Fruit fly (Drosophila melanogaster) whole organism, prepupa: ENCODE results near the gene enc.

Source experiments
- CG10631 ChIP-seq: fragments of 200-800 bp; sonication (Bioruptor generic); optimal IDR thresholded peaks from 2 replicates; lab custom pipeline; 2016; ENCODE audit warnings: missing biosample characterization, missing genetic modification characterization
- CG10669 ChIP-seq: fragments of 200-800 bp; sonication (Bioruptor generic); optimal IDR thresholded peaks from 3 replicates; lab custom pipeline; 2018; ENCODE audit warnings: missing biosample characterization, mild to moderate bottlenecking, missing genetic modification characterization, moderate library complexity
- CG11762 ChIP-seq: fragments of 200-800 bp; sonication (Bioruptor generic); optimal IDR thresholded peaks from 3 replicates; lab custom pipeline; 2016; ENCODE audit warnings: missing biosample characterization, missing genetic modification characterization; ENCODE audit not compliant: insufficient read depth
- CG11902 ChIP-seq: fragments of 200-800 bp; sonication (Bioruptor generic); optimal IDR thresholded peaks from 3 replicates; lab custom pipeline; 2016; ENCODE audit warnings: missing biosample characterization, missing genetic modification characterization
- CG1621 ChIP-seq: fragments of 200-800 bp; sonication (Bioruptor generic); optimal IDR thresholded peaks from 3 replicates; lab custom pipeline; 2018; ENCODE audit warnings: missing biosample characterization, mild to moderate bottlenecking, missing genetic modification characterization
- CG16779 ChIP-seq: fragments of 200-800 bp; sonication (Bioruptor generic); optimal IDR thresholded peaks from 3 replicates; lab custom pipeline; 2017; ENCODE audit warnings: missing biosample characterization, mild to moderate bottlenecking, missing genetic modification characterization
- CG3032 ChIP-seq: fragments of 200-800 bp; optimal IDR thresholded peaks from 2 replicates; lab custom pipeline; 2019; ENCODE audit warnings: missing biosample characterization, mild to moderate bottlenecking, missing genetic modification characterization, moderate library complexity
- CG31627 ChIP-seq: fragments of 200-800 bp; sonication (Bioruptor generic); optimal IDR thresholded peaks from 3 replicates; lab custom pipeline; 2016; ENCODE audit warnings: missing biosample characterization, missing genetic modification characterization
- CG3919 ChIP-seq: fragments of 200-800 bp; sonication (Bioruptor generic); optimal IDR thresholded peaks from 3 replicates; lab custom pipeline; 2016; ENCODE audit warnings: missing biosample characterization, missing genetic modification characterization
- CG6163 ChIP-seq: fragments of 200-800 bp; sonication (Bioruptor generic); IDR thresholded peaks from 3 replicates; pipeline ENCODE4 v1.3.6; 2022; ENCODE audit warnings: missing biosample characterization, missing genetic modification characterization
- CG6276 ChIP-seq: fragments of 200-800 bp; sonication (Bioruptor generic); optimal IDR thresholded peaks from 2 replicates; lab custom pipeline; 2017; ENCODE audit warnings: missing biosample characterization, mild to moderate bottlenecking, missing genetic modification characterization
- CG6854 ChIP-seq: fragments of 200-800 bp; sonication (Bioruptor generic); optimal IDR thresholded peaks from 2 replicates; lab custom pipeline; 2017; ENCODE audit warnings: missing biosample characterization, mild to moderate bottlenecking, missing genetic modification characterization
- CG8119 ChIP-seq: fragments of 200-800 bp; sonication (Bioruptor generic); IDR thresholded peaks from 3 replicates; pipeline ENCODE4 v1.3.6; 2022; ENCODE audit warnings: missing biosample characterization, missing genetic modification characterization
- CG8319 ChIP-seq: fragments of 200-800 bp; sonication (Bioruptor generic); optimal IDR thresholded peaks from 3 replicates; lab custom pipeline; 2016; ENCODE audit warnings: missing biosample characterization, missing genetic modification characterization
- CG8632 ChIP-seq: fragments of 200-800 bp; sonication (Bioruptor generic); optimal IDR thresholded peaks from 3 replicates; lab custom pipeline; 2016; ENCODE audit warnings: missing biosample characterization, missing genetic modification characterization
- Eip75B ChIP-seq: fragments of 200-800 bp; sonication (Bioruptor generic); optimal IDR thresholded peaks from 3 replicates; lab custom pipeline; 2016; ENCODE audit warnings: missing biosample characterization, missing genetic modification characterization
- Eip78C ChIP-seq: fragments of 200-800 bp; sonication (Bioruptor generic); peaks from one replicate; lab custom pipeline; 2016; ENCODE audit warnings: missing biosample characterization, missing genetic modification characterization
- Ets96B ChIP-seq: fragments of 200-800 bp; optimal IDR thresholded peaks from 2 replicates; lab custom pipeline; 2019; ENCODE audit warnings: missing biosample characterization, mild to moderate bottlenecking, missing genetic modification characterization, moderate library complexity
- Hr38 ChIP-seq: sonication (Bioruptor generic); optimal IDR thresholded peaks from 2 replicates; lab custom pipeline; 2016; ENCODE audit warnings: missing biosample characterization, missing genetic modification characterization
- Hr39 ChIP-seq: fragments of 200-800 bp; sonication (Bioruptor generic); optimal IDR thresholded peaks from 2 replicates; lab custom pipeline; 2016; ENCODE audit warnings: missing biosample characterization, missing genetic modification characterization
- Met ChIP-seq: fragments of 200-800 bp; sonication (Bioruptor generic); optimal IDR thresholded peaks from 3 replicates; lab custom pipeline; 2016; ENCODE audit warnings: missing biosample characterization, missing genetic modification characterization
- OdsH ChIP-seq: fragments of 200-800 bp; sonication (Bioruptor generic); optimal IDR thresholded peaks from 3 replicates; lab custom pipeline; 2016; ENCODE audit warnings: missing biosample characterization, missing genetic modification characterization
- Smox ChIP-seq: fragments of 200-800 bp; sonication (Bioruptor generic); optimal IDR thresholded peaks from 3 replicates; lab custom pipeline; 2016; ENCODE audit warnings: missing biosample characterization, missing genetic modification characterization
- Sox102F ChIP-seq: fragments of 200-800 bp; sonication (Bioruptor generic); optimal IDR thresholded peaks from 2 replicates; lab custom pipeline; 2016; ENCODE audit warnings: missing biosample characterization, mild to moderate bottlenecking, missing genetic modification characterization
- Sox14 ChIP-seq: fragments of 200-800 bp; sonication (Bioruptor generic); optimal IDR thresholded peaks from 3 replicates; lab custom pipeline; 2016; ENCODE audit warnings: missing biosample characterization, missing genetic modification characterization
- achi ChIP-seq: fragments of 200-800 bp; sonication (Bioruptor generic); optimal IDR thresholded peaks from 3 replicates; lab custom pipeline; 2016; ENCODE audit warnings: missing biosample characterization, missing genetic modification characterization
- acj6 ChIP-seq: fragments of 200-800 bp; sonication (Bioruptor generic); optimal IDR thresholded peaks from 3 replicates; lab custom pipeline; 2016; ENCODE audit warnings: missing biosample characterization, missing genetic modification characterization
- cyc ChIP-seq: fragments of 200-800 bp; sonication (Bioruptor generic); optimal IDR thresholded peaks from 3 replicates; lab custom pipeline; 2016; ENCODE audit warnings: missing biosample characterization, missing genetic modification characterization
- dac ChIP-seq: fragments of 200-800 bp; sonication (Bioruptor generic); optimal IDR thresholded peaks from 2 replicates; lab custom pipeline; 2017; ENCODE audit warnings: missing biosample characterization, mild to moderate bottlenecking, missing genetic modification characterization
- dsx ChIP-seq: fragments of 200-800 bp; optimal IDR thresholded peaks from 3 replicates; lab custom pipeline; 2019; ENCODE audit warnings: missing biosample characterization, mild to moderate bottlenecking, missing genetic modification characterization, moderate library complexity; ENCODE audit not compliant: poor library complexity, severe bottlenecking
- eg ChIP-seq: fragments of 200-800 bp; sonication (Bioruptor generic); IDR thresholded peaks from 3 replicates; pipeline ENCODE4 v1.3.6; 2022; ENCODE audit warnings: missing biosample characterization, missing genetic modification characterization
- esn ChIP-seq: fragments of 200-800 bp; sonication (Bioruptor generic); optimal IDR thresholded peaks from 2 replicates; lab custom pipeline; 2016; ENCODE audit warnings: missing biosample characterization, mild to moderate bottlenecking, missing genetic modification characterization, moderate library complexity
- fd59A ChIP-seq: fragments of 200-800 bp; sonication (Bioruptor generic); optimal IDR thresholded peaks from 2 replicates; lab custom pipeline; 2017; ENCODE audit warnings: missing biosample characterization, mild to moderate bottlenecking, missing genetic modification characterization, missing genetic modification reagents
- lz ChIP-seq: fragments of 200-800 bp; sonication (Bioruptor generic); optimal IDR thresholded peaks from 3 replicates; lab custom pipeline; 2016; ENCODE audit warnings: missing biosample characterization, missing genetic modification characterization
- pdm3 ChIP-seq: fragments of 200-800 bp; sonication (Bioruptor generic); optimal IDR thresholded peaks from 3 replicates; lab custom pipeline; 2016; ENCODE audit warnings: missing biosample characterization, missing genetic modification characterization
- ss ChIP-seq, 2 experiments: fragments of 200-800 bp; sonication (Bioruptor generic); optimal IDR thresholded peaks; 2 replicates in 1 of 2; 3 replicates in 1 of 2; lab custom pipeline; 2017 to 2018; ENCODE audit warnings: mild to moderate bottlenecking in 2 of 2, missing biosample characterization in 2 of 2, missing genetic modification characterization in 2 of 2, moderate library complexity in 1 of 2
- svp ChIP-seq: fragments of 200-800 bp; sonication (Bioruptor generic); peaks from one replicate; lab custom pipeline; 2016; ENCODE audit warnings: missing biosample characterization, missing genetic modification characterization
- topi ChIP-seq: fragments of 200-800 bp; sonication (Bioruptor generic); optimal IDR thresholded peaks from 3 replicates; lab custom pipeline; 2016; ENCODE audit warnings: missing biosample characterization, missing genetic modification characterization

Gene enc

dm6 chr3L:3863462-3863861, 45.0 kb downstream of the enc start:
- TF ChIP-seq CG8119 (GFP tag; lab: Robert Waterston, UW) (no peak), Sox102F (peak; percentile 11), Ets96B (no peak), CG11902 (GFP tag; lab: Kevin White, UChicago) (no peak), esn (peak; percentile 35), OdsH (GFP tag; lab: Kevin White, UChicago) (peak; percentile 11), Hr39 (peak; percentile 9), CG8319 (GFP tag; lab: Kevin White, UChicago) (no peak), Met (GFP tag; lab: Kevin White, UChicago) (peak; percentile 33), lz (GFP tag; lab: Kevin White, UChicago) (peak; percentile 1), Smox (GFP tag; lab: Kevin White, UChicago) (peak; percentile 10), CG31627 (GFP tag; lab: Kevin White, UChicago) (no peak), CG6276 (GFP tag; lab: Kevin White, UChicago) (no peak), CG3032 (tag; lab: Kevin White, UChicago) (no peak), CG1621 (tag; lab: Kevin White, UChicago) (no peak), CG11762 (GFP tag; lab: Kevin White, UChicago) (no peak), CG10669 (GFP tag; lab: Kevin White, UChicago) (no peak), pdm3 (GFP tag; lab: Kevin White, UChicago) (peak; percentile 12), CG16779 (tag; lab: Kevin White, UChicago) (no peak), fd59A (no peak), topi (GFP tag; lab: Kevin White, UChicago) (peak; percentile 28), CG6163 (GFP tag; lab: Robert Waterston, UW) (peak; percentile 55; the same call in 2 of the 3 replicates), dac (GFP tag; lab: Kevin White, UChicago) (no peak), acj6 (GFP tag; lab: Kevin White, UChicago) (peak; percentile 13), CG10631 (GFP tag; lab: Kevin White, UChicago) (peak; percentile 34), CG8632 (no peak), Hr38 (GFP tag; lab: Kevin White, UChicago) (no peak), achi (GFP tag; lab: Kevin White, UChicago) (no peak), CG3919 (peak; percentile 11), svp (GFP tag; lab: Kevin White, UChicago) (peak; percentile 62), Eip78C (GFP tag; lab: Kevin White, UChicago) (peak; percentile 72), cyc (peak; percentile 13), Sox14 (GFP tag; lab: Kevin White, UChicago) (peak; percentile 8), Eip75B (GFP tag; lab: Kevin White, UChicago) (peak; percentile 22), ss (GFP tag; optimal IDR thresholded peaks at IDR 0.05; lab: Kevin White, UChicago) (no peak)
- TF ChIP-seq, all 60 proteins: peak for 18

- TF ChIP-seq dsx (GFP tag; lab: Kevin White, UChicago) (peak; percentile 29), svp (GFP tag; lab: Kevin White, UChicago) (peak; percentile 51), ss (GFP tag; optimal IDR thresholded peaks at IDR 0.05; lab: Kevin White, UChicago) (peak in 1 of 2 experiments; percentile 69), CG6854 (GFP tag; lab: Kevin White, UChicago) (no peak), Eip78C (GFP tag; lab: Kevin White, UChicago) (peak; percentile 4), CG3919 (peak; percentile 7)
These were observed 46.9 kb downstream of the enc start for dm6 chr3L:3865290-3865891.

dm6 chr3L:3866429-3866828, 48.0 kb downstream of the enc start:
- TF ChIP-seq eg (no peak), CG3919 (peak; percentile 13), ss (GFP tag; optimal IDR thresholded peaks at IDR 0.05; lab: Kevin White, UChicago) (peak in 1 of 2 experiments; percentile 8)
